Fruit fly (Drosophila melanogaster) whole organism, wandering third instar larva: ENCODE data around the gene mtd.

Source experiments
- Abd-B ChIP-seq: fragments of >200 bp; optimal IDR thresholded peaks from 2 replicates; lab custom pipeline; 2017; ENCODE audit warnings: missing biosample characterization, missing genetic modification characterization
- CG32264 ChIP-seq: fragments of 200-800 bp; sonication (Bioruptor generic); optimal IDR thresholded peaks from 2 replicates; lab custom pipeline; 2016; ENCODE audit warnings: missing biosample characterization, missing genetic modification characterization
- CG9705 ChIP-seq: fragments of 200-800 bp; sonication (Bioruptor generic); optimal IDR thresholded peaks from 2 replicates; lab custom pipeline; 2018; ENCODE audit warnings: missing biosample characterization, mild to moderate bottlenecking, missing genetic modification characterization
- CrebA ChIP-seq: fragments of 200-800 bp; sonication (Bioruptor generic); optimal IDR thresholded peaks from 2 replicates; lab custom pipeline; 2016; ENCODE audit warnings: missing biosample characterization, mild to moderate bottlenecking, missing genetic modification characterization, borderline replicate concordance
- Dfd ChIP-seq: fragments of >200 bp; optimal IDR thresholded peaks from 2 replicates; lab custom pipeline; 2017; ENCODE audit warnings: missing biosample characterization, missing genetic modification characterization
- Dif ChIP-seq: fragments of 200-275, 200-300 bp; sonication (Bioruptor generic); optimal IDR thresholded peaks from 2 replicates; lab custom pipeline; 2018; ENCODE audit warnings: missing biosample characterization, missing genetic modification characterization; ENCODE audit not compliant: partially characterized antibody
- GATAd ChIP-seq: sonication (Bioruptor generic); optimal IDR thresholded peaks from 2 replicates; lab custom pipeline; 2016; ENCODE audit warnings: missing biosample characterization, missing genetic modification characterization
- HLH106 ChIP-seq: fragments of 200-800 bp; optimal IDR thresholded peaks from 3 replicates; lab custom pipeline; 2019; ENCODE audit warnings: missing biosample characterization, mild to moderate bottlenecking, missing genetic modification characterization, moderate library complexity
- Hnf4 ChIP-seq: fragments of 200-800 bp; sonication (Bioruptor generic); optimal IDR thresholded peaks from 2 replicates; lab custom pipeline; 2016; ENCODE audit warnings: missing biosample characterization, mild to moderate bottlenecking, missing genetic modification characterization
- Hr78 ChIP-seq: fragments of >200 bp; optimal IDR thresholded peaks from 2 replicates; lab custom pipeline; 2017; ENCODE audit warnings: missing biosample characterization, missing genetic modification characterization
- Hr83 ChIP-seq: fragments of 200-300 bp; sonication (Bioruptor generic); optimal IDR thresholded peaks from 2 replicates; lab custom pipeline; 2016; ENCODE audit warnings: missing biosample characterization, mild to moderate bottlenecking, missing genetic modification characterization, moderate library complexity; ENCODE audit not compliant: poor library complexity, severe bottlenecking
- Jra ChIP-seq: sonication (Bioruptor generic); optimal IDR thresholded peaks from 2 replicates; lab custom pipeline; 2016; ENCODE audit warnings: missing biosample characterization, missing genetic modification characterization
- Mio ChIP-seq: sonication (Bioruptor generic); optimal IDR thresholded peaks from 2 replicates; lab custom pipeline; 2016; ENCODE audit warnings: missing biosample characterization, missing genetic modification characterization
- Myc ChIP-seq: fragments of >200 bp; optimal IDR thresholded peaks from 2 replicates; lab custom pipeline; 2017
- N ChIP-seq: fragments of >200 bp; optimal IDR thresholded peaks from 2 replicates; lab custom pipeline; 2018; ENCODE audit warnings: missing biosample characterization, missing external identifiers, missing genetic modification characterization
- OdsH ChIP-seq: fragments of 200-800 bp; sonication (Bioruptor generic); optimal IDR thresholded peaks from 2 replicates; lab custom pipeline; 2016; ENCODE audit warnings: missing biosample characterization, mild to moderate bottlenecking, missing genetic modification characterization
- Rel ChIP-seq, 2 experiments: fragments of 200-800 bp; sonication (Bioruptor generic) in 1 of 2; optimal IDR thresholded peaks; 2 replicates in 1 of 2; 3 replicates in 1 of 2; lab custom pipeline; 2016 to 2019; ENCODE audit warnings: mild to moderate bottlenecking in 2 of 2, missing biosample characterization in 2 of 2, missing genetic modification characterization in 2 of 2, moderate library complexity in 1 of 2
- Sp1 ChIP-seq: fragments of 200-800 bp; sonication (Bioruptor generic); optimal IDR thresholded peaks from 3 replicates; lab custom pipeline; 2019; ENCODE audit warnings: missing biosample characterization, mild to moderate bottlenecking, missing genetic modification characterization, moderate library complexity
- Vsx2 ChIP-seq: fragments of 200-300, 225-300 bp; sonication (Bioruptor generic); optimal IDR thresholded peaks from 2 replicates; lab custom pipeline; 2018; ENCODE audit warnings: missing biosample characterization, missing genetic modification characterization; ENCODE audit not compliant: partially characterized antibody
- br ChIP-seq: fragments of 200-800 bp; sonication (Bioruptor generic); optimal IDR thresholded peaks from 2 replicates; lab custom pipeline; 2016; ENCODE audit warnings: missing biosample characterization, missing genetic modification characterization
- dl ChIP-seq, 2 experiments: fragments of 175-275, 200-275 bp in 1 of 2; fragments of 200-275 bp in 1 of 2; sonication (Bioruptor generic); optimal IDR thresholded peaks; lab custom pipeline; 2018; ENCODE audit warnings: mild to moderate bottlenecking in 2 of 2, missing biosample characterization in 2 of 2, missing genetic modification characterization in 2 of 2, moderate library complexity in 2 of 2; ENCODE audit not compliant: partially characterized antibody in 2 of 2, insufficient read depth in 1 of 2
- dmrt93B ChIP-seq: fragments of 200-800 bp; sonication (Bioruptor generic); optimal IDR thresholded peaks from 2 replicates; lab custom pipeline; 2018; ENCODE audit warnings: missing biosample characterization, mild to moderate bottlenecking, missing genetic modification characterization
- dsf ChIP-seq: sonication (Bioruptor generic); optimal IDR thresholded peaks from 2 replicates; lab custom pipeline; 2016; ENCODE audit warnings: missing biosample characterization, missing genetic modification characterization, borderline replicate concordance
- ey ChIP-seq: fragments of 200-800 bp; sonication (Bioruptor generic); optimal IDR thresholded peaks from 2 replicates; lab custom pipeline; 2016; ENCODE audit warnings: missing biosample characterization, missing genetic modification characterization
- foxo ChIP-seq, 2 experiments: fragments of 200-800 bp; sonication (Bioruptor generic); optimal IDR thresholded peaks; 2 replicates in 1 of 2; 3 replicates in 1 of 2; lab custom pipeline; 2016 to 2017; ENCODE audit warnings: missing biosample characterization in 2 of 2, missing genetic modification characterization in 2 of 2
- h ChIP-seq: fragments of 200-800 bp; sonication (Bioruptor generic); optimal IDR thresholded peaks from 3 replicates; lab custom pipeline; 2016; ENCODE audit warnings: missing biosample characterization, mild to moderate bottlenecking, missing genetic modification characterization
- jim ChIP-seq: fragments of 175-275, 200-325 bp; sonication (Bioruptor generic); optimal IDR thresholded peaks from 2 replicates; lab custom pipeline; 2016; ENCODE audit warnings: missing biosample characterization, mild to moderate bottlenecking, missing genetic modification characterization
- lola ChIP-seq: fragments of >200 bp; optimal IDR thresholded peaks from 2 replicates; lab custom pipeline; 2017; ENCODE audit warnings: missing biosample characterization, missing genetic modification characterization
- pan ChIP-seq: fragments of >200 bp; optimal IDR thresholded peaks from 2 replicates; lab custom pipeline; 2017
- psq ChIP-seq: fragments of 200-800 bp; sonication (Bioruptor generic); optimal IDR thresholded peaks from 3 replicates; lab custom pipeline; 2017; ENCODE audit warnings: missing biosample characterization, mild to moderate bottlenecking, missing genetic modification characterization, moderate library complexity
- rgr ChIP-seq: fragments of 200-800 bp; sonication (Bioruptor generic); optimal IDR thresholded peaks from 3 replicates; lab custom pipeline; 2016; ENCODE audit warnings: missing biosample characterization, mild to moderate bottlenecking, missing genetic modification characterization
- sage ChIP-seq: fragments of 200-800 bp; sonication (Bioruptor generic); optimal IDR thresholded peaks from 2 replicates; lab custom pipeline; 2016; ENCODE audit warnings: missing biosample characterization, mild to moderate bottlenecking, missing genetic modification characterization
- sv ChIP-seq: fragments of 200-800 bp; sonication (Bioruptor generic); optimal IDR thresholded peaks from 3 replicates; lab custom pipeline; 2016; ENCODE audit warnings: missing biosample characterization, missing genetic modification characterization
- tai ChIP-seq: sonication (Bioruptor generic); optimal IDR thresholded peaks from 2 replicates; lab custom pipeline; 2016; ENCODE audit warnings: missing biosample characterization, missing genetic modification characterization
- usp ChIP-seq: fragments of >200 bp; optimal IDR thresholded peaks from 2 replicates; lab custom pipeline; 2017; ENCODE audit warnings: missing biosample characterization, missing genetic modification characterization
- woc ChIP-seq: sonication (Bioruptor generic); optimal IDR thresholded peaks from 2 replicates; lab custom pipeline; 2016; ENCODE audit warnings: missing biosample characterization, mild to moderate bottlenecking, missing genetic modification characterization

The mtd gene

dm6 chr3R:5310250-5310649, 40.0 kb downstream of the mtd start:
- TF ChIP-seq br (GFP tag; lab: Kevin White, UChicago) (no peak), tai (GFP tag; lab: Kevin White, UChicago) (no peak), Vsx2 (no peak), pan (lab: Kevin White, UChicago) (no peak), Dfd (GFP tag; lab: Kevin White, UChicago) (no peak), Myc (lab: Kevin White, UChicago) (no peak), dl (GFP tag; optimal IDR thresholded peaks at IDR 0.05; lab: Kevin White, UChicago; ENCODE audit: insufficient read depth in 1 of 2, partially characterized antibody in 2 of 2) (no peak), rgr (GFP tag; lab: Kevin White, UChicago) (no peak), jim (GFP tag; lab: Kevin White, UChicago) (no peak), sv (GFP tag; lab: Kevin White, UChicago) (no peak), Hr83 (GFP tag; lab: Kevin White, UChicago) (no peak), Jra (GFP tag; lab: Kevin White, UChicago) (no peak), N (GFP tag; lab: Kevin White, UChicago) (no peak)

- TF ChIP-seq Hnf4 (GFP tag; lab: Kevin White, UChicago), result no peak
- no peak for TF ChIP-seq foxo (GFP tag; optimal IDR thresholded peaks at IDR 0.05; lab: Kevin White, UChicago)
- TF ChIP-seq h (GFP tag; lab: Kevin White, UChicago), result no peak
- no peak for TF ChIP-seq sage (GFP tag; lab: Kevin White, UChicago)
- TF ChIP-seq Hr83 (GFP tag; lab: Kevin White, UChicago), result no peak
- no peak for TF ChIP-seq GATAd (GFP tag; lab: Kevin White, UChicago)
- no peak for TF ChIP-seq usp (GFP tag; lab: Kevin White, UChicago)
- no peak for TF ChIP-seq dl (GFP tag; optimal IDR thresholded peaks at IDR 0.05; lab: Kevin White, UChicago; ENCODE audit: insufficient read depth in 1 of 2, partially characterized antibody in 2 of 2)
- TF ChIP-seq Hr78 (GFP tag; lab: Kevin White, UChicago), result no peak
- TF ChIP-seq lola (GFP tag; lab: Kevin White, UChicago), result no peak
- no peak for TF ChIP-seq psq (GFP tag; lab: Kevin White, UChicago)
- no peak for TF ChIP-seq CG9705 (GFP tag; lab: Kevin White, UChicago)
- no peak for TF ChIP-seq jim (GFP tag; lab: Kevin White, UChicago)
- no peak for TF ChIP-seq HLH106 (tag; lab: Kevin White, UChicago)
- no peak for TF ChIP-seq dsf
- no peak for TF ChIP-seq Myc (lab: Kevin White, UChicago)
- TF ChIP-seq rgr (GFP tag; lab: Kevin White, UChicago), result no peak
- TF ChIP-seq sv (GFP tag; lab: Kevin White, UChicago), result no peak
- TF ChIP-seq, all 38 proteins: peak for 0
Observed at dm6 chr3R:5309234-5309798, 40.9 kb downstream of the mtd start.

- TF ChIP-seq dmrt93B (GFP tag; lab: Kevin White, UChicago) (no peak), pan (lab: Kevin White, UChicago) (no peak), woc (no peak), dsf (no peak), Abd-B (GFP tag; lab: Kevin White, UChicago) (no peak), Rel (GFP tag; optimal IDR thresholded peaks at IDR 0.05; lab: Kevin White, UChicago) (no peak), Rel (tag; optimal IDR thresholded peaks at IDR 0.05; lab: Kevin White, UChicago) (no peak), ey (GFP tag; lab: Kevin White, UChicago) (no peak), Hnf4 (GFP tag; lab: Kevin White, UChicago) (no peak)
Observed at dm6 chr3R:5308137-5308797, 42.0 kb downstream of the mtd start.

- TF ChIP-seq Sp1 (GFP tag; lab: Kevin White, UChicago), result no peak
- no peak for TF ChIP-seq N (GFP tag; lab: Kevin White, UChicago)
- TF ChIP-seq Dfd (GFP tag; lab: Kevin White, UChicago), result no peak
- TF ChIP-seq Rel (GFP tag; optimal IDR thresholded peaks at IDR 0.05; lab: Kevin White, UChicago), result no peak
- no peak for TF ChIP-seq Rel (tag; optimal IDR thresholded peaks at IDR 0.05; lab: Kevin White, UChicago)
- no peak for TF ChIP-seq CG32264 (GFP tag; lab: Kevin White, UChicago)
- TF ChIP-seq CrebA, result no peak
- no peak for TF ChIP-seq OdsH (GFP tag; lab: Kevin White, UChicago)
- no peak for TF ChIP-seq tai (GFP tag; lab: Kevin White, UChicago)
- no peak for TF ChIP-seq dl (GFP tag; optimal IDR thresholded peaks at IDR 0.05; lab: Kevin White, UChicago; ENCODE audit: insufficient read depth in 1 of 2, partially characterized antibody in 2 of 2)
- no peak for TF ChIP-seq HLH106 (tag; lab: Kevin White, UChicago)
- no peak for TF ChIP-seq h (GFP tag; lab: Kevin White, UChicago)
- no peak for TF ChIP-seq Vsx2
- no peak for TF ChIP-seq Mio (GFP tag; lab: Kevin White, UChicago)
- TF ChIP-seq Myc (lab: Kevin White, UChicago), result no peak
- TF ChIP-seq woc, result no peak
- no peak for TF ChIP-seq Dif (GFP tag; lab: Kevin White, UChicago)
- no peak for TF ChIP-seq GATAd (GFP tag; lab: Kevin White, UChicago)
- TF ChIP-seq Hr78 (GFP tag; lab: Kevin White, UChicago), result no peak
Observed at dm6 chr3R:5305850-5306483, 44.3 kb downstream of the mtd start.
